Worm (Caenorhabditis elegans): Measurements from ENCODE around the gene Y116A8C.43.
A peak's percentile ranks its signal among the peaks of the same experiment; 100 is the strongest.

The Y116A8C.43 gene

ce11 chrIV:17118987-17119732 is 30.5 kb downstream of the Y116A8C.43 start, which contains the start of gene itsn-1:
itsn-1 (plus strand) TSS chrIV:17119682.
- TF ChIP-seq tlf-1 (GFP tag; optimal IDR thresholded peaks at IDR 0.05) (no peak), nfyb-1 (GFP tag; IDR thresholded peaks at IDR 0.05) (no peak), F22D6.2 (tag; optimal IDR thresholded peaks at IDR 0.05) (no peak), akir-1 (GFP tag; optimal IDR thresholded peaks at IDR 0.05) (no peak), F49E8.2 (tag; optimal IDR thresholded peaks at IDR 0.05; ENCODE audit: insufficient read depth) (peak; percentile 7), ceh-100 (GFP tag; IDR thresholded peaks at IDR 0.05) (no peak), egrh-3 (GFP tag; IDR thresholded peaks at IDR 0.05) (peak; percentile 83; the same call in 1 of the 2 replicates), bed-1 (GFP tag; IDR thresholded peaks at IDR 0.05) (no peak), rec-8 (tag; optimal IDR thresholded peaks at IDR 0.05) (peak in 1 of 2 experiments; percentile 8), madf-10 (tag; optimal IDR thresholded peaks at IDR 0.05) (no peak), pha-4 (tag; optimal IDR thresholded peaks at IDR 0.05) (no peak), snpc-4 (GFP tag; optimal IDR thresholded peaks at IDR 0.05) (no peak), snpc-4 (tag; optimal IDR thresholded peaks at IDR 0.05) (peak in 1 of 4 experiments; percentile 57), nhr-90 (tag; optimal IDR thresholded peaks at IDR 0.05) (no peak), tbp1 (GFP tag; optimal IDR thresholded peaks at IDR 0.05) (no peak), T07F8.4 (tag; optimal IDR thresholded peaks at IDR 0.05) (no peak), ztf-28 (GFP tag; IDR thresholded peaks at IDR 0.05) (0 out of 2 replicates have a peak, but pooled peaks have one; percentile 5), let-607 (tag; optimal IDR thresholded peaks at IDR 0.05) (no peak), attf-6 (GFP tag; IDR thresholded peaks at IDR 0.05) (peak; percentile 62; the same call in 1 of the 2 replicates), D2030.7 (GFP tag; IDR thresholded peaks at IDR 0.05) (no peak), F10E7.11 (tag; optimal IDR thresholded peaks at IDR 0.05) (no peak), gei-17 (GFP tag; optimal IDR thresholded peaks at IDR 0.05) (no peak), zfh-2 (GFP tag; conservative IDR thresholded peaks at IDR 0.05) (peak; percentile 70; the same call in 1 of the 2 replicates), ztf-18 (tag; optimal IDR thresholded peaks at IDR 0.05) (no peak), nhr-120 (GFP tag; IDR thresholded peaks at IDR 0.05) (no peak), dox-1 (GFP tag; IDR thresholded peaks at IDR 0.05) (peak; percentile 46; the same call in 1 of the 2 replicates), C17E4.6 (GFP tag; IDR thresholded peaks at IDR 0.05) (peak; percentile 6; the same call in 1 of the 2 replicates), him-1 (tag; optimal IDR thresholded peaks at IDR 0.05) (no peak), madf-3 (GFP tag; IDR thresholded peaks at IDR 0.05) (peak; percentile 94), F33H1.4 (GFP tag; IDR thresholded peaks at IDR 0.05) (0 out of 2 replicates have a peak, but pooled peaks have one; percentile 16), tbx-9 (tag; optimal IDR thresholded peaks at IDR 0.05; ENCODE audit: borderline replicate concordance) (no peak), mcd-1 (GFP tag; IDR thresholded peaks at IDR 0.05) (0 out of 2 replicates have a peak, but pooled peaks have one; percentile 31)

- TF ChIP-seq Y53F4B.3 (GFP tag; IDR thresholded peaks at IDR 0.05) (no peak), ztf-3 (GFP tag; optimal IDR thresholded peaks at IDR 0.05) (no peak), snpc-3.4 (tag; optimal IDR thresholded peaks at IDR 0.05) (no peak), unc-62 (GFP tag; optimal IDR thresholded peaks at IDR 0.05) (no peak), aptf-2 (GFP tag; conservative IDR thresholded peaks at IDR 0.05) (no peak), mxl-1 (tag; optimal IDR thresholded peaks at IDR 0.05) (no peak), B0261.1 (tag; optimal IDR thresholded peaks at IDR 0.05) (no peak), xnd-1 (tag; optimal IDR thresholded peaks at IDR 0.05) (no peak), gei-17 (GFP tag; optimal IDR thresholded peaks at IDR 0.05) (no peak), tbp1 (GFP tag; optimal IDR thresholded peaks at IDR 0.05) (no peak), lag-1 (GFP tag; IDR thresholded peaks at IDR 0.05) (no peak), attf-3 (GFP tag; conservative IDR thresholded peaks at IDR 0.05) (no peak), madf-10 (tag; optimal IDR thresholded peaks at IDR 0.05) (no peak), lsy-27 (tag; optimal IDR thresholded peaks at IDR 0.05; ENCODE audit: borderline replicate concordance, insufficient read depth) (no peak), Y79H2A.3 (GFP tag; conservative IDR thresholded peaks at IDR 0.05) (no peak)
These were observed 32.6 kb downstream of the Y116A8C.43 start for ce11 chrIV:17121058-17121773.

Measured in whole organism, young adult.